Worm (Caenorhabditis elegans) whole organism, L4 larva: ENCODE results near the gene sri-72.

Experiments used
- ZK546.5 ChIP-seq, 2 experiments: sonication (generic microtip); optimal IDR thresholded peaks; 2 replicates each; lab custom pipeline; 2017; ENCODE audit warnings: missing biosample characterization in 2 of 2, missing genetic modification characterization in 2 of 2
- aha-1 ChIP-seq: fragments of 150-350 bp; peaks from one replicate; lab custom pipeline; 2014; ENCODE audit warnings: missing biosample characterization, missing genetic modification characterization
- arid-1 ChIP-seq: fragments of 200-800 bp; sonication (Bioruptor generic); conservative IDR thresholded peaks from 2 replicates; pipeline ENCODE4 v1.3.6; 2022; ENCODE audit warnings: missing genetic modification reagents, missing genetic modification characterization, missing compliant biosample characterization
- lsy-2 ChIP-seq, 2 experiments: fragments of 150-350 bp in 1 of 2; sonication (generic microtip) in 1 of 2; optimal IDR thresholded peaks; 2 replicates each; lab custom pipeline; 2014 to 2017; ENCODE audit warnings: missing biosample characterization in 2 of 2, missing genetic modification characterization in 2 of 2
- mdl-1 ChIP-seq, 2 experiments: fragments of 150-350 bp in 1 of 2; sonication (generic microtip) in 1 of 2; optimal IDR thresholded peaks; 2 replicates each; lab custom pipeline; 2014 to 2017; ENCODE audit warnings: missing biosample characterization in 2 of 2, missing genetic modification characterization in 2 of 2
- mep-1 ChIP-seq: fragments of 150-350 bp; sonication (generic microtip); optimal IDR thresholded peaks from 3 replicates; lab custom pipeline; 2014; ENCODE audit warnings: missing biosample characterization, missing genetic modification characterization
- nhr-11 ChIP-seq: fragments of 150-350 bp; optimal IDR thresholded peaks from 2 replicates; lab custom pipeline; 2014; ENCODE audit warnings: missing biosample characterization, missing genetic modification characterization
- pha-4 ChIP-seq, 2 experiments: fragments of 150-350 bp in 1 of 2; fragments of 200-800 bp in 1 of 2; sonication (Bioruptor generic) in 1 of 2; IDR thresholded peaks in 1 of 2; optimal IDR thresholded peaks in 1 of 2; 2 replicates each; pipeline versions ENCODE4 v1.3.6 to Lab custom; 2014 to 2022; ENCODE audit warnings: missing genetic modification characterization in 2 of 2, missing genetic modification reagents in 2 of 2, missing biosample characterization in 1 of 2, missing compliant biosample characterization in 1 of 2

DNA sequence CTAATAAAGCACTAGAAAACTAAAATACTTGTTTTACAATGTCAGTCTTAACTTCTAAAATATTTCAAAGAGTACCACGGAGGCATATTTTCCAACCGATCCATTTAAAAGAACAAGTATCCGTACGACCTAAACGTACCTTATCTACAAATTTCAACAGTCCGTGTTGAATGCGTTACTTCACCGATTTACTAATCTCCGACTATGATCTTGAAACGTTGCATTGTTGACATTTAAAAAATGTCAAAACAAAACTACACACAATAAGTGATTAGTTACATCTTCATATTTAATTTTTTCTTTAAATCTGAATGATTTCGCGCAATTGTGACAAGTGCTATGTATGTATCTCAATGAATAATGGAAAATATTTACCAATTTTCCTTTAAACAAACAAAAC is 29.8 kb upstream of the sri-72 start:
- no peak for TF ChIP-seq lsy-2 (tag; optimal IDR thresholded peaks at IDR 0.05; lab: Kevin White, UChicago)
- no peak for TF ChIP-seq arid-1 (GFP tag; lab: Robert Waterston, UW)
- no peak for TF ChIP-seq mdl-1 (tag; optimal IDR thresholded peaks at IDR 0.05; lab: Kevin White, UChicago)
- no peak for TF ChIP-seq mep-1 (tag; lab: Kevin White, UChicago)
- no peak for TF ChIP-seq nhr-11
- no peak for TF ChIP-seq aha-1
- no peak for TF ChIP-seq pha-4 (GFP tag; IDR thresholded peaks at IDR 0.05; lab: Robert Waterston, UW)
- TF ChIP-seq pha-4 (tag; optimal IDR thresholded peaks at IDR 0.05; lab: Kevin White, UChicago): no peak
- no peak for TF ChIP-seq ZK546.5 (tag; optimal IDR thresholded peaks at IDR 0.05; lab: Kevin White, UChicago)
